Worm (Caenorhabditis elegans) whole organism, dauer: ENCODE measurements around the gene F38B7.2.

Experiments used
- unc-62 ChIP-seq: sonication (generic microtip); optimal IDR thresholded peaks from 2 replicates; lab custom pipeline; 2017; ENCODE audit warnings: missing biosample characterization, missing genetic modification reagents, missing genetic modification characterization

Gene F38B7.2

ce11 chrV:11546795-11547194, 3.0 kb downstream of the F38B7.2 start, which contains the start of gene F38B7.11:
F38B7.11 (plus strand) TSS chrV:11547095.
- TF ChIP-seq unc-62 (GFP tag; lab: Kevin White, UChicago): no peak

- TF ChIP-seq unc-62 (GFP tag; lab: Kevin White, UChicago): no peak
Observed at ce11 chrV:11548914-11549406, 5.2 kb downstream of the F38B7.2 start, which contains the start of the genes F38B7.17 and F38B7.3. F38B7.17 (minus strand) TSS chrV:11548964. F38B7.3 (plus strand) TSS chrV:11549107.

- no peak for TF ChIP-seq unc-62 (GFP tag; lab: Kevin White, UChicago)
Observed at ce11 chrV:11552379-11552778, 8.6 kb downstream of the F38B7.2 start, which contains the start of gene srx-85. srx-85 (plus strand) TSS chrV:11552679.

ce11 chrV:11554260-11554659, 10.5 kb downstream of the F38B7.2 start, which contains the start of gene duo-1:
duo-1 (plus strand) TSS chrV:11554630.
- no peak for TF ChIP-seq unc-62 (GFP tag; lab: Kevin White, UChicago)

ce11 chrV:11562643-11563042, 18.9 kb downstream of the F38B7.2 start, which contains the start of gene srx-86:
srx-86 (plus strand) TSS chrV:11562943.
- TF ChIP-seq unc-62 (GFP tag; lab: Kevin White, UChicago): no peak

- TF ChIP-seq unc-62 (GFP tag; lab: Kevin White, UChicago): no peak
Observed at ce11 chrV:11564573-11564972, 20.8 kb downstream of the F38B7.2 start, which contains the start of gene srx-87. srx-87 (plus strand) TSS chrV:11564873.

- TF ChIP-seq unc-62 (GFP tag; lab: Kevin White, UChicago): no peak
Observed at ce11 chrV:11570169-11570651, 26.4 kb downstream of the F38B7.2 start, which contains the start of the genes nhr-101 and pms-2. nhr-101 (plus strand) TSS chrV:11570476. pms-2 (minus strand) TSS chrV:11570601.

- TF ChIP-seq unc-62 (GFP tag; lab: Kevin White, UChicago): no peak
Observed at ce11 chrV:11572803-11573490, 29.2 kb downstream of the F38B7.2 start, which contains the start of the genes H12C20.7 and nhr-68. H12C20.7 (minus strand) TSS chrV:11572990. nhr-68 (plus strand) TSS chrV:11573440.

ce11 chrV:11574563-11574962, 30.8 kb downstream of the F38B7.2 start:
- TF ChIP-seq unc-62 (GFP tag; lab: Kevin White, UChicago): no peak

- TF ChIP-seq unc-62 (GFP tag; lab: Kevin White, UChicago): no peak
Observed at ce11 chrV:11580826-11581225, 37.1 kb downstream of the F38B7.2 start, which contains the start of gene srx-90. srx-90 (plus strand) TSS chrV:11581126.

ce11 chrV:11583212-11583611, 39.4 kb downstream of the F38B7.2 start, which contains the start of gene srx-88:
srx-88 (plus strand) TSS chrV:11583512.
- TF ChIP-seq unc-62 (GFP tag; lab: Kevin White, UChicago): no peak

- TF ChIP-seq unc-62 (GFP tag; lab: Kevin White, UChicago): no peak
Observed at ce11 chrV:11585122-11585521, 41.4 kb downstream of the F38B7.2 start.

- no peak for TF ChIP-seq unc-62 (GFP tag; lab: Kevin White, UChicago)
Observed at ce11 chrV:11589433-11589832, 45.7 kb downstream of the F38B7.2 start, which contains the start of gene srx-82. srx-82 (plus strand) TSS chrV:11589733.

ce11 chrV:11593427-11593826, 49.7 kb downstream of the F38B7.2 start, which contains the start of gene srx-80:
srx-80 (plus strand) TSS chrV:11593727.
- TF ChIP-seq unc-62 (GFP tag; lab: Kevin White, UChicago): no peak

ce11 chrV:11593888-11594287, 50.1 kb downstream of the F38B7.2 start:
- no peak for TF ChIP-seq unc-62 (GFP tag; lab: Kevin White, UChicago)
